Fruit fly (Drosophila melanogaster) whole organism, embryonic: ENCODE results near the gene UQCR-14L.

Experiments
- Adf1 ChIP-seq: fragments of 200-800 bp; sonication (Bioruptor generic); IDR thresholded peaks from 2 replicates; pipeline ENCODE4 v1.3.6; 2022; ENCODE audit warnings: missing biosample characterization, missing genetic modification characterization
- Asciz ChIP-seq: fragments of 200-800 bp; sonication (Bioruptor generic); optimal IDR thresholded peaks from 2 replicates; lab custom pipeline; 2017; ENCODE audit warnings: missing biosample characterization, mild to moderate bottlenecking, missing genetic modification characterization, missing genetic modification reagents
- Atf3 ChIP-seq: fragments of 200-800 bp; sonication (Bioruptor generic); optimal IDR thresholded peaks from 3 replicates; lab custom pipeline; 2016; ENCODE audit warnings: missing biosample characterization, missing genetic modification characterization
- CG10209 ChIP-seq: fragments of 200-800 bp; sonication (Bioruptor generic); optimal IDR thresholded peaks from 3 replicates; lab custom pipeline; 2017; ENCODE audit warnings: missing biosample characterization, mild to moderate bottlenecking, missing genetic modification characterization, missing genetic modification reagents
- CG11456 ChIP-seq: fragments of 200-800 bp; sonication (Bioruptor generic); IDR thresholded peaks from 3 replicates; pipeline ENCODE4 v1.3.6; 2022; ENCODE audit warnings: missing biosample characterization, missing genetic modification characterization
- CG12155 ChIP-seq: fragments of 200-800 bp; sonication (Bioruptor generic); optimal IDR thresholded peaks from 3 replicates; lab custom pipeline; 2016; ENCODE audit warnings: missing biosample characterization, missing genetic modification characterization
- CG12236 ChIP-seq: fragments of 200-800 bp; sonication (Bioruptor generic); optimal IDR thresholded peaks from 2 replicates; lab custom pipeline; 2016; ENCODE audit warnings: missing biosample characterization, missing genetic modification characterization
- CG15011 ChIP-seq: fragments of 200-800 bp; sonication (Bioruptor generic); optimal IDR thresholded peaks from 3 replicates; lab custom pipeline; 2018; ENCODE audit warnings: missing biosample characterization, mild to moderate bottlenecking, missing genetic modification characterization
- CG2889 ChIP-seq: fragments of 200-800 bp; sonication (Bioruptor generic); IDR thresholded peaks from 3 replicates; pipeline ENCODE4 v1.3.6; 2022; ENCODE audit warnings: missing biosample characterization, missing genetic modification characterization
- CG3995 ChIP-seq: fragments of 200-800 bp; sonication (Bioruptor generic); optimal IDR thresholded peaks from 3 replicates; lab custom pipeline; 2016; ENCODE audit warnings: missing biosample characterization, missing genetic modification characterization
- CG4617 ChIP-seq: fragments of 200-800 bp; sonication (Bioruptor generic); optimal IDR thresholded peaks from 3 replicates; lab custom pipeline; 2016; ENCODE audit warnings: missing biosample characterization, missing genetic modification characterization, borderline replicate concordance
- CG4854 ChIP-seq: fragments of 200-800 bp; sonication (Bioruptor generic); optimal IDR thresholded peaks from 2 replicates; lab custom pipeline; 2016; ENCODE audit warnings: missing biosample characterization, missing genetic modification characterization, inconsistent platforms
- CG5180 ChIP-seq: fragments of 200-800 bp; sonication (Bioruptor generic); optimal IDR thresholded peaks from 3 replicates; lab custom pipeline; 2017; ENCODE audit warnings: missing biosample characterization, missing genetic modification characterization, mild to moderate bottlenecking, moderate library complexity, missing genetic modification reagents
- Dfd ChIP-seq, 2 experiments: fragments of >200 bp; optimal IDR thresholded peaks; 2 replicates each; lab custom pipeline; 2017; ENCODE audit warnings: missing biosample characterization in 2 of 2, missing genetic modification characterization in 2 of 2
- E2f1 ChIP-seq: fragments of 200-800 bp; sonication (Bioruptor generic); IDR thresholded peaks from 2 replicates; pipeline ENCODE4 v1.3.6; 2022; ENCODE audit warnings: missing biosample characterization, missing genetic modification characterization
- ERR ChIP-seq: fragments of 200-800 bp; sonication (Bioruptor generic); optimal IDR thresholded peaks from 2 replicates; lab custom pipeline; 2016; ENCODE audit warnings: missing biosample characterization, missing genetic modification characterization
- Hmr ChIP-seq: fragments of 200-800 bp; sonication (Bioruptor generic); optimal IDR thresholded peaks from 3 replicates; lab custom pipeline; 2017; ENCODE audit warnings: mild to moderate bottlenecking, missing biosample characterization, missing genetic modification reagents, missing genetic modification characterization
- Hr51 ChIP-seq, 2 experiments: fragments of 200-800 bp; sonication (Bioruptor generic); optimal IDR thresholded peaks; 2 replicates in 1 of 2; 3 replicates in 1 of 2; lab custom pipeline; 2016 to 2018; ENCODE audit warnings: missing biosample characterization in 2 of 2, missing genetic modification characterization in 2 of 2, mild to moderate bottlenecking in 1 of 2, moderate library complexity in 1 of 2
- MTF-1 ChIP-seq: fragments of 200-800 bp; sonication (Bioruptor generic); optimal IDR thresholded peaks from 2 replicates; lab custom pipeline; 2018; ENCODE audit warnings: missing biosample characterization, mild to moderate bottlenecking, missing genetic modification characterization, borderline replicate concordance
- Mad ChIP-seq: fragments of 200-800 bp; sonication (Bioruptor generic); optimal IDR thresholded peaks from 2 replicates; lab custom pipeline; 2016; ENCODE audit warnings: missing biosample characterization, missing genetic modification characterization
- Meics ChIP-seq: fragments of 200-800 bp; sonication (Bioruptor generic); optimal IDR thresholded peaks from 2 replicates; lab custom pipeline; 2017; ENCODE audit warnings: missing biosample characterization, mild to moderate bottlenecking, missing genetic modification characterization
- Oaz ChIP-seq: fragments of 200-800 bp; sonication (Bioruptor generic); IDR thresholded peaks from 2 replicates; pipeline ENCODE4 v1.3.6; 2022; ENCODE audit warnings: missing biosample characterization, missing genetic modification characterization
- Rfx ChIP-seq: fragments of 200-800 bp; sonication (Bioruptor generic); IDR thresholded peaks from 2 replicates; pipeline ENCODE4 v1.3.6; 2022; ENCODE audit warnings: missing biosample characterization, missing genetic modification characterization
- Scr ChIP-seq: fragments of 200-800 bp; sonication (Bioruptor generic); IDR thresholded peaks from 2 replicates; pipeline ENCODE4 v1.3.6; 2022; ENCODE audit warnings: missing biosample characterization, missing genetic modification characterization; ENCODE audit not compliant: partially characterized antibody
- TFAM ChIP-seq: fragments of 200-800 bp; sonication (Bioruptor generic); optimal IDR thresholded peaks from 2 replicates; lab custom pipeline; 2017; ENCODE audit warnings: missing biosample characterization, missing genetic modification characterization, inconsistent platforms
- chm ChIP-seq: fragments of 200-800 bp; sonication (Bioruptor generic); IDR thresholded peaks from 2 replicates; pipeline ENCODE4 v1.3.6; 2022; ENCODE audit warnings: missing biosample characterization, missing genetic modification characterization
- dmrt99B ChIP-seq: fragments of 200-800 bp; sonication (Bioruptor generic); optimal IDR thresholded peaks from 2 replicates; lab custom pipeline; 2018; ENCODE audit warnings: missing biosample characterization, mild to moderate bottlenecking, missing genetic modification characterization, moderate library complexity
- eyg ChIP-seq: fragments of 200-800 bp; sonication (Bioruptor generic); optimal IDR thresholded peaks from 3 replicates; lab custom pipeline; 2016; ENCODE audit warnings: missing biosample characterization, missing genetic modification characterization
- fd3F ChIP-seq: fragments of 200-800 bp; sonication (Bioruptor generic); optimal IDR thresholded peaks from 2 replicates; lab custom pipeline; 2018; ENCODE audit warnings: missing biosample characterization, mild to moderate bottlenecking, missing genetic modification characterization, moderate library complexity
- fu2 ChIP-seq: fragments of 200-800 bp; sonication (Bioruptor generic); optimal IDR thresholded peaks from 2 replicates; lab custom pipeline; 2016; ENCODE audit warnings: missing biosample characterization, missing genetic modification characterization
- h ChIP-seq: fragments of >200 bp; optimal IDR thresholded peaks from 2 replicates; lab custom pipeline; 2017
- mld ChIP-seq: fragments of 200-800 bp; sonication (Bioruptor generic); IDR thresholded peaks from 3 replicates; pipeline ENCODE4 v1.3.6; 2022; ENCODE audit warnings: missing biosample characterization, missing genetic modification characterization; ENCODE audit not compliant: partially characterized antibody
- pan ChIP-seq, 4 experiments: fragments of >200 bp in 3 of 4; fragments of 200-800 bp in 1 of 4; sonication (Bioruptor generic) in 1 of 4; optimal IDR thresholded peaks in 3 of 4; IDR thresholded peaks in 1 of 4; 2 replicates each; pipeline versions ENCODE4 v1.3.6 to Lab custom; 2017 to 2022; ENCODE audit warnings: missing biosample characterization in 2 of 4, missing genetic modification characterization in 2 of 4, mixed read lengths in 1 of 4
- phol ChIP-seq: fragments of 200-800 bp; sonication (Bioruptor generic); optimal IDR thresholded peaks from 3 replicates; lab custom pipeline; 2018; ENCODE audit warnings: missing biosample characterization, mild to moderate bottlenecking, missing genetic modification characterization, moderate library complexity
- sim ChIP-seq: fragments of 200-800 bp; sonication (Bioruptor generic); IDR thresholded peaks from 2 replicates; pipeline ENCODE4 v1.3.6; 2022; ENCODE audit warnings: missing biosample characterization, missing genetic modification characterization
- sisA ChIP-seq: fragments of 200-800 bp; sonication (Bioruptor generic); IDR thresholded peaks from 2 replicates; pipeline ENCODE4 v1.3.6; 2022; ENCODE audit warnings: missing biosample characterization, missing genetic modification characterization
- stwl ChIP-seq: fragments of 200-800 bp; sonication (Bioruptor generic); optimal IDR thresholded peaks from 3 replicates; lab custom pipeline; 2018; ENCODE audit warnings: missing biosample characterization, mild to moderate bottlenecking, missing genetic modification characterization, moderate library complexity
- tin ChIP-seq: fragments of 200-800 bp; sonication (Bioruptor generic); optimal IDR thresholded peaks from 3 replicates; lab custom pipeline; 2016; ENCODE audit warnings: missing biosample characterization, missing genetic modification characterization

Gene UQCR-14L

dm6 chr3R:28339654-28340605 lies 46.1 kb downstream of the UQCR-14L start, which contains the start of the genes Gfat2 and Moca-cyp (continued):
- peak; percentile 56 for TF ChIP-seq dmrt99B (tag; lab: Kevin White, UChicago)
- TF ChIP-seq TFAM (GFP tag; lab: Kevin White, UChicago), result no peak
- TF ChIP-seq sisA (GFP tag; lab: Robert Waterston, UW), result peak; percentile 60
- TF ChIP-seq chm (GFP tag; lab: Robert Waterston, UW), result peak; percentile 49; the same call in 1 of the 2 replicates
- TF ChIP-seq mld (GFP tag; lab: Robert Waterston, UW), result 0 out of 3 replicates have a peak, but pooled peaks have one; percentile 39
- peak; percentile 84 for TF ChIP-seq phol (tag; lab: Kevin White, UChicago)
- peak; percentile 77 for TF ChIP-seq Scr
- TF ChIP-seq CG3995, result no peak
- no peak for TF ChIP-seq Dfd (GFP tag; optimal IDR thresholded peaks at IDR 0.05; lab: Kevin White, UChicago)
- TF ChIP-seq CG12236 (GFP tag; lab: Kevin White, UChicago), result no peak
- TF ChIP-seq fd3F (GFP tag; lab: Kevin White, UChicago), result peak; percentile 58
- peak; percentile 85 for TF ChIP-seq Rfx (GFP tag; lab: Robert Waterston, UW)
- peak; percentile 58 for TF ChIP-seq Hmr (GFP tag; lab: Kevin White, UChicago)
- 0 out of 3 replicates have a peak, but pooled peaks have one; percentile 29 for TF ChIP-seq CG2889 (GFP tag; lab: Robert Waterston, UW)
- TF ChIP-seq CG5180 (GFP tag; lab: Kevin White, UChicago), result peak; percentile 9
- TF ChIP-seq CG12155 (GFP tag; lab: Kevin White, UChicago), result peak; percentile 33
- TF ChIP-seq CG4617, result peak; percentile 55
- 0 out of 2 replicates have a peak, but pooled peaks have one; percentile 22 for TF ChIP-seq Oaz (GFP tag; lab: Robert Waterston, UW)
- TF ChIP-seq h, result no peak
- TF ChIP-seq CG11456, result peak; percentile 74; the same call in 2 of the 3 replicates
- TF ChIP-seq CG15011 (GFP tag; lab: Kevin White, UChicago), result peak; percentile 35
- peak; percentile 73 for TF ChIP-seq CG10209 (GFP tag; lab: Kevin White, UChicago)
- peak; percentile 52 for TF ChIP-seq Mad (GFP tag; lab: Kevin White, UChicago)
- no peak for TF ChIP-seq fu2
- TF ChIP-seq pan (optimal IDR thresholded peaks at IDR 0.05; lab: Kevin White, UChicago), result no peak
- TF ChIP-seq pan (GFP tag; optimal IDR thresholded peaks at IDR 0.05 in 1 of 2, IDR thresholded peaks at IDR 0.05 in 1 of 2), result peak in 1 of 2 experiments; percentile 76
- TF ChIP-seq tin (GFP tag; lab: Kevin White, UChicago), result peak; percentile 47
- TF ChIP-seq stwl (tag; lab: Kevin White, UChicago), result peak; percentile 33
- TF ChIP-seq Adf1 (GFP tag; lab: Robert Waterston, UW), result no peak; the same call in 1 of the 2 replicates
- no peak for TF ChIP-seq ERR (GFP tag; lab: Kevin White, UChicago)
- TF ChIP-seq Atf3 (GFP tag; lab: Kevin White, UChicago), result no peak
- TF ChIP-seq MTF-1 (GFP tag; lab: Kevin White, UChicago), result peak; percentile 71
- peak; percentile 51 to 61 for TF ChIP-seq Hr51 (GFP tag; optimal IDR thresholded peaks at IDR 0.05; lab: Kevin White, UChicago)
- TF ChIP-seq eyg (GFP tag; lab: Kevin White, UChicago), result no peak
- TF ChIP-seq Meics (GFP tag; lab: Kevin White, UChicago), result peak; percentile 71
- peak; percentile 48 for TF ChIP-seq E2f1 (GFP tag; lab: Robert Waterston, UW)
- peak; percentile 7 for TF ChIP-seq Asciz
- no peak for TF ChIP-seq CG4854 (GFP tag; lab: Kevin White, UChicago)
- no peak for TF ChIP-seq sim (GFP tag; lab: Robert Waterston, UW)
